Fruit fly (Drosophila melanogaster) whole organism, embryonic: ENCODE measurements around the gene SoxN.

Experiments used
- B-H1 ChIP-seq: fragments of 200-800 bp; sonication (Bioruptor generic); IDR thresholded peaks from 3 replicates; pipeline ENCODE4 v1.3.6; 2022; ENCODE audit warnings: missing biosample characterization, missing genetic modification characterization
- CG10462 ChIP-seq: fragments of 200-800 bp; sonication (Bioruptor generic); optimal IDR thresholded peaks from 2 replicates; lab custom pipeline; 2016; ENCODE audit warnings: missing biosample characterization, missing genetic modification characterization
- CG12219 ChIP-seq: fragments of 200-800 bp; sonication (Bioruptor generic); optimal IDR thresholded peaks from 3 replicates; lab custom pipeline; 2018; ENCODE audit warnings: missing biosample characterization, mild to moderate bottlenecking, missing genetic modification characterization
- CG15011 ChIP-seq: fragments of 200-800 bp; sonication (Bioruptor generic); optimal IDR thresholded peaks from 3 replicates; lab custom pipeline; 2018; ENCODE audit warnings: missing biosample characterization, mild to moderate bottlenecking, missing genetic modification characterization
- CG16813 ChIP-seq: fragments of 200-800 bp; sonication (Bioruptor generic); IDR thresholded peaks from 3 replicates; pipeline ENCODE4 v1.3.6; 2022; ENCODE audit warnings: missing biosample characterization, missing genetic modification characterization; ENCODE audit not compliant: partially characterized antibody
- CG18476 ChIP-seq: fragments of 200-800 bp; sonication (Bioruptor generic); optimal IDR thresholded peaks from 2 replicates; lab custom pipeline; 2016; ENCODE audit warnings: missing biosample characterization, mild to moderate bottlenecking, missing genetic modification characterization
- CG2202 ChIP-seq: fragments of 200-800 bp; sonication (Bioruptor generic); optimal IDR thresholded peaks from 2 replicates; lab custom pipeline; 2018; ENCODE audit warnings: missing biosample characterization, mild to moderate bottlenecking, missing genetic modification characterization
- CG30020 ChIP-seq: fragments of 200-800 bp; optimal IDR thresholded peaks from 2 replicates; lab custom pipeline; 2019; ENCODE audit warnings: missing biosample characterization, mild to moderate bottlenecking, missing genetic modification characterization, moderate library complexity
- CG30431 ChIP-seq: fragments of 200-800 bp; sonication (Bioruptor generic); optimal IDR thresholded peaks from 2 replicates; lab custom pipeline; 2017; ENCODE audit warnings: missing biosample characterization, missing genetic modification characterization
- CG31388 ChIP-seq: fragments of 200-800 bp; sonication (Bioruptor generic); optimal IDR thresholded peaks from 2 replicates; lab custom pipeline; 2016; ENCODE audit warnings: missing biosample characterization, missing genetic modification characterization
- CG31441 ChIP-seq: fragments of 200-800 bp; sonication (Bioruptor generic); IDR thresholded peaks from 2 replicates; pipeline ENCODE4 v1.3.6; 2022; ENCODE audit warnings: missing biosample characterization, missing genetic modification characterization
- CG32532 ChIP-seq: fragments of 200-800 bp; sonication (Bioruptor generic); IDR thresholded peaks from 2 replicates; pipeline ENCODE4 v1.3.6; 2022; ENCODE audit warnings: missing biosample characterization, missing genetic modification characterization
- CG3281 ChIP-seq: fragments of 200-800 bp; sonication (Bioruptor generic); optimal IDR thresholded peaks from 3 replicates; lab custom pipeline; 2017; ENCODE audit warnings: missing biosample characterization, mild to moderate bottlenecking, missing genetic modification characterization
- CG4328 ChIP-seq: fragments of 200-800 bp; sonication (Bioruptor generic); optimal IDR thresholded peaks from 3 replicates; lab custom pipeline; 2017; ENCODE audit warnings: missing biosample characterization, missing genetic modification reagents, missing genetic modification characterization
- CG6272 ChIP-seq: fragments of 200-800 bp; sonication (Bioruptor generic); IDR thresholded peaks from 2 replicates; pipeline ENCODE4 v1.3.6; 2022; ENCODE audit warnings: missing biosample characterization, missing genetic modification characterization
- CG6765 ChIP-seq: fragments of 200-800 bp; sonication (Bioruptor generic); optimal IDR thresholded peaks from 3 replicates; lab custom pipeline; 2017; ENCODE audit warnings: missing biosample characterization, mild to moderate bottlenecking, missing genetic modification characterization
- CG7745 ChIP-seq: fragments of 200-800 bp; sonication (Bioruptor generic); optimal IDR thresholded peaks from 2 replicates; lab custom pipeline; 2018; ENCODE audit warnings: missing biosample characterization, mild to moderate bottlenecking, missing genetic modification characterization, moderate library complexity
- CG7786 ChIP-seq: fragments of 200-800 bp; sonication (Bioruptor generic); optimal IDR thresholded peaks from 2 replicates; lab custom pipeline; 2016; ENCODE audit warnings: missing biosample characterization, missing genetic modification characterization
- CG8359 ChIP-seq: fragments of 200-800 bp; sonication (Bioruptor generic); optimal IDR thresholded peaks from 2 replicates; lab custom pipeline; 2017; ENCODE audit warnings: missing biosample characterization, mild to moderate bottlenecking, missing genetic modification characterization, borderline replicate concordance
- Camta ChIP-seq: fragments of 200-800 bp; sonication (Bioruptor generic); optimal IDR thresholded peaks from 2 replicates; lab custom pipeline; 2016; ENCODE audit warnings: missing biosample characterization, missing genetic modification characterization
- CrebB ChIP-seq: fragments of 200-800 bp; sonication (Bioruptor generic); optimal IDR thresholded peaks from 3 replicates; lab custom pipeline; 2018; ENCODE audit warnings: missing biosample characterization, mild to moderate bottlenecking, missing genetic modification characterization
- Dip2 ChIP-seq: fragments of 200-800 bp; sonication (Bioruptor generic); IDR thresholded peaks from 2 replicates; pipeline ENCODE4 v1.3.6; 2022; ENCODE audit warnings: missing biosample characterization, missing genetic modification characterization
- HHEX ChIP-seq: fragments of 200-800 bp; sonication (Bioruptor generic); optimal IDR thresholded peaks from 3 replicates; lab custom pipeline; 2017; ENCODE audit warnings: missing biosample characterization, mild to moderate bottlenecking, missing genetic modification characterization, missing genetic modification reagents
- Hmr ChIP-seq: fragments of 200-800 bp; sonication (Bioruptor generic); optimal IDR thresholded peaks from 3 replicates; lab custom pipeline; 2017; ENCODE audit warnings: mild to moderate bottlenecking, missing biosample characterization, missing genetic modification reagents, missing genetic modification characterization
- Hmx ChIP-seq: fragments of 200-800 bp; sonication (Bioruptor generic); optimal IDR thresholded peaks from 2 replicates; lab custom pipeline; 2016; ENCODE audit warnings: missing biosample characterization, missing genetic modification characterization
- MESR4 ChIP-seq: fragments of 200-800 bp; sonication (Bioruptor generic); optimal IDR thresholded peaks from 2 replicates; lab custom pipeline; 2018; ENCODE audit warnings: missing biosample characterization, mild to moderate bottlenecking, missing genetic modification characterization, moderate library complexity
- NFAT ChIP-seq: fragments of 200-800 bp; sonication (Bioruptor generic); IDR thresholded peaks from 2 replicates; pipeline ENCODE4 v1.3.6; 2022; ENCODE audit warnings: missing biosample characterization, missing genetic modification characterization
- Poxn ChIP-seq: fragments of 200-800 bp; sonication (Bioruptor generic); IDR thresholded peaks from 2 replicates; pipeline ENCODE4 v1.3.6; 2022; ENCODE audit warnings: missing biosample characterization, missing genetic modification characterization
- Trl ChIP-seq, 3 experiments: fragments of >200 bp in 2 of 3; fragments of 200-800 bp in 1 of 3; sonication (Bioruptor generic) in 1 of 3; optimal IDR thresholded peaks; 2 replicates in 1 of 3; 3 replicates in 2 of 3; lab custom pipeline; 2016 to 2017; ENCODE audit warnings: missing biosample characterization in 1 of 3, missing genetic modification characterization in 1 of 3
- ase ChIP-seq: fragments of 200-800 bp; sonication (Bioruptor generic); IDR thresholded peaks from 3 replicates; pipeline ENCODE4 v1.3.6; 2022; ENCODE audit warnings: missing biosample characterization, missing genetic modification characterization
- az2 ChIP-seq: fragments of 200-800 bp; sonication (Bioruptor generic); optimal IDR thresholded peaks from 3 replicates; lab custom pipeline; 2016; ENCODE audit warnings: missing biosample characterization, missing genetic modification characterization
- br ChIP-seq: fragments of >200 bp; optimal IDR thresholded peaks from 2 replicates; lab custom pipeline; 2017
- chn ChIP-seq: fragments of 200-800 bp; sonication (Bioruptor generic); optimal IDR thresholded peaks from 2 replicates; lab custom pipeline; 2016; ENCODE audit warnings: missing biosample characterization, missing genetic modification characterization
- dimm ChIP-seq: fragments of 200-800 bp; sonication (Bioruptor generic); IDR thresholded peaks from 2 replicates; pipeline ENCODE4 v1.3.6; 2022; ENCODE audit warnings: missing biosample characterization, missing genetic modification characterization
- disco-r ChIP-seq: fragments of 200-800 bp; sonication (Bioruptor generic); optimal IDR thresholded peaks from 2 replicates; lab custom pipeline; 2016; ENCODE audit warnings: missing biosample characterization, missing genetic modification characterization
- eve ChIP-seq, 2 experiments: fragments of >200 bp; optimal IDR thresholded peaks; 2 replicates each; lab custom pipeline; 2017; ENCODE audit warnings: missing biosample characterization in 2 of 2, missing genetic modification characterization in 2 of 2
- gro ChIP-seq: fragments of 200-800 bp; sonication (Bioruptor generic); optimal IDR thresholded peaks from 2 replicates; lab custom pipeline; 2016; ENCODE audit warnings: missing biosample characterization, missing genetic modification characterization
- gsb-n ChIP-seq: fragments of 200-800 bp; sonication (Bioruptor generic); optimal IDR thresholded peaks from 3 replicates; lab custom pipeline; 2018; ENCODE audit warnings: missing biosample characterization, mild to moderate bottlenecking, missing genetic modification characterization
- hbn ChIP-seq: fragments of 200-800 bp; sonication (Bioruptor generic); IDR thresholded peaks from 2 replicates; pipeline ENCODE4 v1.3.6; 2022; ENCODE audit warnings: missing biosample characterization, missing genetic modification characterization; ENCODE audit not compliant: partially characterized antibody
- hkb ChIP-seq, 2 experiments: fragments of 200-800 bp in 1 of 2; fragments of >200 bp in 1 of 2; sonication (Bioruptor generic) in 1 of 2; IDR thresholded peaks in 1 of 2; optimal IDR thresholded peaks in 1 of 2; 2 replicates each; pipeline versions ENCODE4 v1.3.6 to Lab custom; 2017 to 2022; ENCODE audit warnings: missing biosample characterization in 1 of 2, missing genetic modification characterization in 1 of 2
- jing ChIP-seq: fragments of 200-800 bp; sonication (Bioruptor generic); optimal IDR thresholded peaks from 2 replicates; lab custom pipeline; 2018; ENCODE audit warnings: missing biosample characterization, mild to moderate bottlenecking, missing genetic modification characterization
- lola ChIP-seq, 3 experiments: fragments of >200 bp in 2 of 3; fragments of 200-800 bp in 1 of 3; sonication (Bioruptor generic) in 1 of 3; optimal IDR thresholded peaks; 2 replicates each; lab custom pipeline; 2017 to 2019; ENCODE audit warnings: missing biosample characterization in 3 of 3, missing genetic modification characterization in 3 of 3, mild to moderate bottlenecking in 1 of 3, moderate library complexity in 1 of 3
- mld ChIP-seq: fragments of 200-800 bp; sonication (Bioruptor generic); IDR thresholded peaks from 3 replicates; pipeline ENCODE4 v1.3.6; 2022; ENCODE audit warnings: missing biosample characterization, missing genetic modification characterization; ENCODE audit not compliant: partially characterized antibody
- nau ChIP-seq: fragments of 200-800 bp; sonication (Bioruptor generic); optimal IDR thresholded peaks from 3 replicates; lab custom pipeline; 2017; ENCODE audit warnings: missing biosample characterization, mild to moderate bottlenecking, missing genetic modification characterization, missing genetic modification reagents
- pho ChIP-seq: fragments of 200-800 bp; sonication (Bioruptor generic); optimal IDR thresholded peaks from 2 replicates; lab custom pipeline; 2016; ENCODE audit warnings: missing biosample characterization, missing genetic modification characterization
- prd ChIP-seq, 3 experiments: fragments of >200 bp in 2 of 3; fragments of 200-800 bp in 1 of 3; sonication (Bioruptor generic) in 1 of 3; optimal IDR thresholded peaks in 2 of 3; IDR thresholded peaks in 1 of 3; 2 replicates in 2 of 3; 3 replicates in 1 of 3; pipeline versions ENCODE4 v1.3.6 to Lab custom; 2017 to 2022; ENCODE audit warnings: missing biosample characterization in 1 of 3, missing genetic modification characterization in 1 of 3
- repo ChIP-seq: fragments of 200-800 bp; sonication (Bioruptor generic); optimal IDR thresholded peaks from 2 replicates; lab custom pipeline; 2016; ENCODE audit warnings: missing biosample characterization, missing genetic modification characterization
- tin ChIP-seq: fragments of 200-800 bp; sonication (Bioruptor generic); optimal IDR thresholded peaks from 3 replicates; lab custom pipeline; 2016; ENCODE audit warnings: missing biosample characterization, missing genetic modification characterization
- twi ChIP-seq: fragments of 200-800 bp; optimal IDR thresholded peaks from 2 replicates; lab custom pipeline; 2019; ENCODE audit warnings: missing biosample characterization, mild to moderate bottlenecking, missing genetic modification characterization, moderate library complexity

The SoxN gene

dm6 chr2L:8845931-8846330, 20.5 kb downstream of the SoxN start (continued):
- TF ChIP-seq dimm (GFP tag; lab: Robert Waterston, UW) = no peak
- TF ChIP-seq Trl (optimal IDR thresholded peaks at IDR 0.05; lab: Kevin White, UChicago) = no peak
- peak; percentile 85 for TF ChIP-seq Trl (GFP tag; optimal IDR thresholded peaks at IDR 0.05; lab: Kevin White, UChicago)
- TF ChIP-seq CG10462 = peak; percentile 81
- TF ChIP-seq CG6765 (GFP tag; lab: Kevin White, UChicago) = peak; percentile 49
- TF ChIP-seq NFAT (GFP tag; lab: Robert Waterston, UW) = no peak
- TF ChIP-seq Poxn (GFP tag; lab: Robert Waterston, UW) = no peak
- TF ChIP-seq CG8359 (GFP tag; lab: Kevin White, UChicago) = peak; percentile 67
- peak in 1 of 2 experiments; percentile 56 for TF ChIP-seq eve (GFP tag; optimal IDR thresholded peaks at IDR 0.05; lab: Kevin White, UChicago)
- TF ChIP-seq CG7745 (tag; lab: Kevin White, UChicago) = peak; percentile 70
- no peak for TF ChIP-seq hkb (optimal IDR thresholded peaks at IDR 0.05; lab: Kevin White, UChicago)
- TF ChIP-seq hkb (GFP tag; IDR thresholded peaks at IDR 0.05; lab: Robert Waterston, UW) = peak; percentile 61
- TF ChIP-seq CG7786 (GFP tag; lab: Kevin White, UChicago) = peak; percentile 84
- TF ChIP-seq Camta (GFP tag; lab: Kevin White, UChicago) = peak; percentile 76
- no peak for TF ChIP-seq CG6272 (GFP tag; lab: Robert Waterston, UW)
- peak; percentile 41 for TF ChIP-seq MESR4 (GFP tag; lab: Kevin White, UChicago)
- TF ChIP-seq jing (GFP tag; lab: Kevin White, UChicago) = no peak
- TF ChIP-seq prd (optimal IDR thresholded peaks at IDR 0.05; lab: Kevin White, UChicago) = no peak
- TF ChIP-seq prd (GFP tag; IDR thresholded peaks at IDR 0.05; lab: Robert Waterston, UW) = peak; percentile 80; the same call in 2 of the 3 replicates
- peak; percentile 46 for TF ChIP-seq az2 (GFP tag; lab: Kevin White, UChicago)
- peak; percentile 81 for TF ChIP-seq disco-r (GFP tag; lab: Kevin White, UChicago)
- TF ChIP-seq repo (GFP tag; lab: Kevin White, UChicago) = no peak
- TF ChIP-seq CG4328 (GFP tag; lab: Kevin White, UChicago) = peak; percentile 39
- TF ChIP-seq B-H1 = peak; percentile 29; the same call in 1 of the 3 replicates
- TF ChIP-seq pho (GFP tag; lab: Kevin White, UChicago) = peak; percentile 92
- no peak for TF ChIP-seq Hmx
- peak; percentile 91 for TF ChIP-seq gsb-n (tag; lab: Kevin White, UChicago)
- peak; percentile 55 for TF ChIP-seq HHEX (GFP tag; lab: Kevin White, UChicago)
- peak in 1 of 3 experiments; percentile 63 for TF ChIP-seq lola (GFP tag; optimal IDR thresholded peaks at IDR 0.05; lab: Kevin White, UChicago)
- TF ChIP-seq CG30431 (GFP tag; lab: Kevin White, UChicago) = peak; percentile 78
- peak; percentile 38 for TF ChIP-seq CG18476
- no peak for TF ChIP-seq br (lab: Kevin White, UChicago)
- TF ChIP-seq CrebB (tag; lab: Kevin White, UChicago) = peak; percentile 89
- no peak for TF ChIP-seq hbn (GFP tag; lab: Robert Waterston, UW)
- no peak for TF ChIP-seq CG30020 (tag; lab: Kevin White, UChicago)
- peak; percentile 40 for TF ChIP-seq gro (GFP tag; lab: Kevin White, UChicago)
- peak; percentile 72 for TF ChIP-seq chn (GFP tag; lab: Kevin White, UChicago)
- TF ChIP-seq ase (GFP tag; lab: Robert Waterston, UW) = no peak
- TF ChIP-seq nau = peak; percentile 59
- TF ChIP-seq tin (GFP tag; lab: Kevin White, UChicago) = no peak
- no peak for TF ChIP-seq CG31388 (GFP tag; lab: Kevin White, UChicago)
- TF ChIP-seq twi (tag; lab: Kevin White, UChicago) = peak; percentile 85
- TF ChIP-seq CG31441 (GFP tag; lab: Robert Waterston, UW) = peak; percentile 43; the same call in 1 of the 2 replicates
- peak; percentile 62 for TF ChIP-seq CG3281 (GFP tag; lab: Kevin White, UChicago)
- peak; percentile 98 for TF ChIP-seq CG2202 (tag; lab: Kevin White, UChicago)
- peak; percentile 52 for TF ChIP-seq CG15011 (GFP tag; lab: Kevin White, UChicago)
- TF ChIP-seq Hmr (GFP tag; lab: Kevin White, UChicago) = peak; percentile 93
- TF ChIP-seq Dip2 (GFP tag; lab: Robert Waterston, UW) = no peak
- TF ChIP-seq CG32532 = no peak; the same call in 1 of the 2 replicates
- TF ChIP-seq CG12219 = peak; percentile 35
- TF ChIP-seq mld = no peak
- no peak for TF ChIP-seq CG16813
